Fruit fly (Drosophila melanogaster) whole organism, prepupa: Measurements from ENCODE around the gene CG43980.

Source experiments
- OdsH ChIP-seq: fragments of 200-800 bp; sonication (Bioruptor generic); optimal IDR thresholded peaks from 3 replicates; lab custom pipeline; 2016; ENCODE audit warnings: missing biosample characterization, missing genetic modification characterization
- svp ChIP-seq: fragments of 200-800 bp; sonication (Bioruptor generic); peaks from one replicate; lab custom pipeline; 2016; ENCODE audit warnings: missing biosample characterization, missing genetic modification characterization

DNA sequence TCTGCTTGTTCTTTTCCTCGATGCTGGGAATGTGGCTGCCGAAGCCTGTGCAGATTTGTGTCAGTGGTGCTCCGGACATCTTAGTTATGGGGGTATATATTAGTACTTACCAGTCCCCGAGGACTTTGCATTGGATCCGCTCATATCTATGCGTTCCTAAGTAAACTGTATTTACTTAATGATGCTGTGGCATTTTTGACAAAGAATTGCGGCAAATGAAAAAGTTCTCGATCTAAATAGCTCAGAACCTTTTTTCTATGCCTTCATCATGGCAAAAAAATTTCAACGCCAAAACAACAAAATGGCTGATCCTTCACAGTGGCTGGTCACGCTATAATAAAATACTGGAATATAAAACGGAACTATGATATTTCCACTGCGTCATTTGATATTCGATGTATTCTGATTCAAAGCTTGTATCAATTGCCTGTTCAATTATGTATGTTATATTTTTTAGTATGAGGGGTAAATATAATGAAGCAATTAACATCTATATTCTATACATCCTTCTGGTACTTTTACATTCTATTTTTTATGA lies 10.5 kb upstream of the CG43980 start, which contains the start of gene MED1:
- no peak for TF ChIP-seq svp (GFP tag; lab: Kevin White, UChicago)
- no peak for TF ChIP-seq OdsH
